Fruit fly (Drosophila melanogaster): ENCODE data around the gene CenG1A.

Gene CenG1A

DNA sequence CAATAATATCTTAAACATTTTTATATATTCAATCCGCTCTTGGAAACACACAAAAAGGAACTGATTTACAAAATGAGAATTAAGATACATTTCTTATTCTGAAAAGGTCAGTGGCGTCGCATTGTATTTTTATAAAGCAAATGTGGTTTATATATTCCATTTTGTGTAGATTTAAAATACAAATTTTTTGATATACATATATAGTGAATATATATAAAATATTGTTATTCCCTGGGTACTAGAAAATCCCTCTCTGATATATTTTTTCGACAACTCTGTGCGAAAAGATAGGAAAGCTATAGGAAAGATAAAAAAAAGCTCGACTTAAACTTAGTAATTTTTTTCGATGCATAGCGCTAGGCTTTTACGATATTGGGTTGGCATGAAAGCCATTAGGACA is 96.0 kb downstream of the CenG1A start, which contains the start of gene CG42711:
Gene CG42711 (minus strand): TSS at position 45 of the 400 bp plus-strand sequence.
- TF ChIP-seq CG17801 (GFP tag; optimal IDR thresholded peaks at IDR 0.05; ENCODE audit: partially characterized antibody): no peak

DNA sequence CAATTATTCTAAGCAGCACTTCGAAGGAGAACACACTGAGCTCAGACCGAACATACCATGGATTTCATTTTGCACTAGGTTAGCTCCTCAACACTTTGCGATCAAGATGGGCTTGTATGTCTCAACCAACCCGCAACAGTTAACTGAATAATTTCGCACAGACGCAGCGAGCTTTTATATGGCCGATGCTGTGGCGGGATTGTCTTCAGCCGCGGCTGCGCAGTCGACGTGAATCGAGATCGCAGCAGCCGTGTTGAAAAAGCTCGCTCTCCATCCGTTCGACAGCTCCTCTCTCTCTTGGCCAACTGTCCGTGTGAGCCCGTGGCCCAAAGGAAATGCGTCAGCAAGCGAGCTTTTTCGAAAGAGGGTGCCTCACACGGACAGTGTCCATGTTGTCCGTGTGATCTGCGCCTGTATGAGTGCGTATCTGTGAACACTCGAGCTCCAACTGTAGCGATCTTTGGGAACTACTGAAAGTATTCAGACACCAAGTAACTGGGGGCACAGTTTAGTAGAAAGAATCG is 99.2 kb downstream of the CenG1A start, which contains the start of gene Vajk2:
Gene Vajk2 (minus strand): TSS at position 151 of the 524 bp plus-strand sequence.
- TF ChIP-seq CG17801 (GFP tag; optimal IDR thresholded peaks at IDR 0.05; ENCODE audit: partially characterized antibody): no peak

DNA sequence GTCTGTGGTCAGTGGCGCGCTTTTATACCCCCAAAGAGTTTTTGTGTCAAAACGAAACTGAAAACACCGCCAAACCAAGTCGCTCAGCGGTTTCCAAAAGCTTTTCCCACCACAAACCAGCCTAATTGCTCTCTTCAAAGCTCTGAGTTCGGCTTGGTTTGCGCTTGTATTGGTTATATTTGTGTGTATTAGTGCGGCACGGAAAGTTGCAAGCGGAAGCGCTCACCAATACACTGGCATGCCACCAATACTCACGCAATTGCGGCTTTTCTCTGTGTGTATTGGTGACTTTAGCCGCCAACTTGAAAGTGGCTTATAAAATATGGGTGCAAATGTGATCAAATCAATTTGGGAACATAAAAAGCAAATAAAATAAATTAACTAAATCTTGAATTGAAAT is 112.1 kb downstream of the CenG1A start, which contains the start of gene Vajk3:
Gene Vajk3 (minus strand): TSS at position 1 of the 400 bp plus-strand sequence.
- no peak for TF ChIP-seq CG17801 (GFP tag; optimal IDR thresholded peaks at IDR 0.05; ENCODE audit: partially characterized antibody)
